Fruit fly (Drosophila melanogaster): Measurements from ENCODE around the gene Acp76A.

DNA sequence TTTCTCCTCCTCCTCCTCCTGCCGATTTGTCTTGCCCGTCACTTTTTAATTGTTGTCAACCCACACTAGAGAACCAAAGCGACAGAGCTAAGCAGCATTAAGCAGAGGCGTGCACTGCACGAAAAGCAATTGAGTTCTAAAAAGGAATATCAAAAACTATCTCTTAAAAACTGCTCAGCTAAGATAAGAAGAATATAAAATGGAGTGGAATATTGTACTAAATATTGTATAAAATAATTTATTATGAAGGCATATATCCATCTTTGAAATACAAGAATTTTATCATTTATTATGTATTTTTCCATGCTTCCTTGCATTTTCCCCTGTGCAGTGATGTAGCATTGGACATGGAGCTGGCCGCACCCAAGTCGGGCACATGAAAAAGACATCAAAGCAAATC, 3.2 kb upstream of the Acp76A start:
- TF ChIP-seq kay (GFP tag; ENCODE audit: borderline replicate concordance) (no peak), pad (GFP tag; optimal IDR thresholded peaks at IDR 0.05) (no peak), Mnt (GFP tag; optimal IDR thresholded peaks at IDR 0.05) (no peak), bab1 (GFP tag; optimal IDR thresholded peaks at IDR 0.05) (no peak), ovo (GFP tag; optimal IDR thresholded peaks at IDR 0.05) (no peak), CG5204 (GFP tag; optimal IDR thresholded peaks at IDR 0.05) (no peak), tj (GFP tag; optimal IDR thresholded peaks at IDR 0.05) (no peak), Hr96 (GFP tag; optimal IDR thresholded peaks at IDR 0.05) (no peak), CG33017 (tag; optimal IDR thresholded peaks at IDR 0.05) (no peak), cic (GFP tag; optimal IDR thresholded peaks at IDR 0.05) (no peak), CG14711 (tag; optimal IDR thresholded peaks at IDR 0.05) (no peak), CG11617 (GFP tag; optimal IDR thresholded peaks at IDR 0.05) (no peak), CG7101 (tag; optimal IDR thresholded peaks at IDR 0.05) (no peak)
